Worm (Caenorhabditis elegans): Measurements from ENCODE around the gene sru-6.
A peak's percentile ranks its signal among the peaks of the same experiment; 100 is the strongest.

The sru-6 gene

ce11 chrIV:9444417-9445026 is 45.9 kb upstream of the sru-6 start (continued):
- peak; percentile 59; the same call in 1 of the 2 replicates for TF ChIP-seq php-3 (GFP tag; IDR thresholded peaks at IDR 0.05)
- TF ChIP-seq nhr-11 (tag; optimal IDR thresholded peaks at IDR 0.05): peak; percentile 92
- TF ChIP-seq nhr-41 (GFP tag; IDR thresholded peaks at IDR 0.05): no peak
- peak; percentile 77 for TF ChIP-seq mxl-3 (GFP tag; optimal IDR thresholded peaks at IDR 0.05)
- peak; percentile 42 to 98 for TF ChIP-seq unc-62 (GFP tag; optimal IDR thresholded peaks at IDR 0.05 in 1 of 2)
- TF ChIP-seq unc-62 (tag; optimal IDR thresholded peaks at IDR 0.05): no peak
- peak; percentile 9 for TF ChIP-seq Y5F2A.4 (GFP tag; optimal IDR thresholded peaks at IDR 0.05)
- peak; percentile 81 for TF ChIP-seq F37D6.2 (tag; optimal IDR thresholded peaks at IDR 0.05)
- peak; percentile 90 for TF ChIP-seq hlh-30 (tag; optimal IDR thresholded peaks at IDR 0.05; ENCODE audit: insufficient read depth)
- TF ChIP-seq daf-12 (tag; optimal IDR thresholded peaks at IDR 0.05): no peak
- TF ChIP-seq nhr-28 (tag; optimal IDR thresholded peaks at IDR 0.05): peak; percentile 88
- TF ChIP-seq nhr-102 (tag; optimal IDR thresholded peaks at IDR 0.05): peak; percentile 87
- TF ChIP-seq nhr-25 (tag; optimal IDR thresholded peaks at IDR 0.05; ENCODE audit: borderline replicate concordance, insufficient read depth): peak; percentile 95
- TF ChIP-seq nhr-42 (GFP tag; IDR thresholded peaks at IDR 0.05): peak; percentile 50; the same call in 1 of the 2 replicates

ce11 chrIV:9445407-9445806 is 45.0 kb upstream of the sru-6 start, which contains the start of gene hsp-12.3:
TSS of gene hsp-12.3 (minus strand) at chrIV:9445507.
- TF ChIP-seq lin-38 (GFP tag; IDR thresholded peaks at IDR 0.05) (no peak), hif-1 (tag; optimal IDR thresholded peaks at IDR 0.05) (peak in 1 of 2 experiments; percentile 1), tra-1 (GFP tag; IDR thresholded peaks at IDR 0.05) (no peak)

- TF ChIP-seq spr-3 (GFP tag; optimal IDR thresholded peaks at IDR 0.05) (no peak), hlh-30 (tag; optimal IDR thresholded peaks at IDR 0.05; ENCODE audit: insufficient read depth) (peak; percentile 48), dmd-9 (GFP tag; IDR thresholded peaks at IDR 0.05) (no peak), daf-16 (GFP tag; optimal IDR thresholded peaks at IDR 0.05) (peak in 1 of 2 experiments; percentile 80), daf-16 (tag; optimal IDR thresholded peaks at IDR 0.05) (no peak), nhr-11 (tag; optimal IDR thresholded peaks at IDR 0.05) (peak; percentile 54)
Measured at ce11 chrIV:9447209-9447608, 43.2 kb upstream of the sru-6 start, which contains the start of gene hsp-12.6. TSS of gene hsp-12.6 (minus strand) at chrIV:9447228.

ce11 chrIV:9450375-9450774 is 40.0 kb upstream of the sru-6 start, which contains the start of gene cpin-1:
TSS of gene cpin-1 (plus strand) at chrIV:9450675.
- TF ChIP-seq lsy-2 (tag; optimal IDR thresholded peaks at IDR 0.05): no peak
- TF ChIP-seq unc-39 (tag; optimal IDR thresholded peaks at IDR 0.05): no peak
- no peak for TF ChIP-seq hif-1 (tag; optimal IDR thresholded peaks at IDR 0.05)
- no peak for TF ChIP-seq snpc-1.2 (GFP tag; IDR thresholded peaks at IDR 0.05)
- TF ChIP-seq F26F4.8 (GFP tag; conservative IDR thresholded peaks at IDR 0.05): no peak
- TF ChIP-seq attf-4 (tag; optimal IDR thresholded peaks at IDR 0.05): no peak
- TF ChIP-seq cey-2 (tag; optimal IDR thresholded peaks at IDR 0.05; ENCODE audit: borderline replicate concordance, insufficient read depth): no peak
- no peak for TF ChIP-seq mep-1 (tag; optimal IDR thresholded peaks at IDR 0.05)
- no peak for TF ChIP-seq zfp-3 (GFP tag; conservative IDR thresholded peaks at IDR 0.05)
- no peak for TF ChIP-seq ZK337.2 (GFP tag; IDR thresholded peaks at IDR 0.05)

ce11 chrIV:9451816-9452215 is 38.6 kb upstream of the sru-6 start:
- TF ChIP-seq aha-1 (tag) (peak; percentile 95), pqm-1 (tag; optimal IDR thresholded peaks at IDR 0.05) (no peak)

All from whole organism, L4 larva.